Worm (Caenorhabditis elegans): ENCODE results near the gene plr-1.

ce11 chrIII:11510826-11511225 lies 54.1 kb downstream of the plr-1 start:
- no peak for TF ChIP-seq cnd-1 (tag; optimal IDR thresholded peaks at IDR 0.05)
- no peak for TF ChIP-seq zip-8 (tag; optimal IDR thresholded peaks at IDR 0.05)
- TF ChIP-seq ham-2 (GFP tag; optimal IDR thresholded peaks at IDR 0.05): no peak
- no peak for TF ChIP-seq ztf-11 (tag; optimal IDR thresholded peaks at IDR 0.05)
- no peak for TF ChIP-seq nhr-28 (tag; optimal IDR thresholded peaks at IDR 0.05)
- TF ChIP-seq elt-1 (tag; optimal IDR thresholded peaks at IDR 0.05; ENCODE audit: borderline replicate concordance, insufficient read depth): no peak
- TF ChIP-seq nhr-237 (tag; optimal IDR thresholded peaks at IDR 0.05): no peak
- TF ChIP-seq pha-4 (tag; optimal IDR thresholded peaks at IDR 0.05): no peak
